Fruit fly (Drosophila melanogaster) whole organism, embryonic: ENCODE data around the gene mRpL49.

Experiments
- Atf6 ChIP-seq: fragments of 200-800 bp; sonication (Bioruptor generic); IDR thresholded peaks from 2 replicates; pipeline ENCODE4 v1.3.6; 2022; ENCODE audit warnings: missing biosample characterization, missing genetic modification characterization
- BEAF-32 ChIP-seq: fragments of 200-800 bp; sonication (Bioruptor generic); optimal IDR thresholded peaks from 3 replicates; lab custom pipeline; 2017; ENCODE audit warnings: missing biosample characterization, missing genetic modification characterization, mild to moderate bottlenecking, moderate library complexity, missing genetic modification reagents
- C15 ChIP-seq: fragments of 200-800 bp; sonication (Bioruptor generic); IDR thresholded peaks from 3 replicates; pipeline ENCODE4 v1.3.6; 2022; ENCODE audit warnings: missing biosample characterization, missing genetic modification characterization
- CG10321 ChIP-seq: fragments of 200-800 bp; sonication (Bioruptor generic); IDR thresholded peaks from 2 replicates; pipeline ENCODE4 v1.3.6; 2022; ENCODE audit warnings: missing biosample characterization, missing genetic modification characterization
- CG11696 ChIP-seq: fragments of 200-800 bp; sonication (Bioruptor generic); IDR thresholded peaks from 2 replicates; pipeline ENCODE4 v1.3.6; 2022; ENCODE audit warnings: missing biosample characterization, missing genetic modification characterization
- CG12104 ChIP-seq: fragments of 200-800 bp; sonication (Bioruptor generic); optimal IDR thresholded peaks from 3 replicates; lab custom pipeline; 2016; ENCODE audit warnings: missing biosample characterization, missing genetic modification characterization
- CG12155 ChIP-seq: fragments of 200-800 bp; sonication (Bioruptor generic); optimal IDR thresholded peaks from 3 replicates; lab custom pipeline; 2016; ENCODE audit warnings: missing biosample characterization, missing genetic modification characterization
- CG1233 ChIP-seq: fragments of 200-800 bp; sonication (Bioruptor generic); optimal IDR thresholded peaks from 4 replicates; lab custom pipeline; 2018; ENCODE audit warnings: missing biosample characterization, mild to moderate bottlenecking, missing genetic modification characterization
- CG12659 ChIP-seq: fragments of 200-800 bp; sonication (Bioruptor generic); optimal IDR thresholded peaks from 3 replicates; lab custom pipeline; 2017; ENCODE audit warnings: mild to moderate bottlenecking, missing biosample characterization, missing genetic modification reagents, missing genetic modification characterization
- CG14014 ChIP-seq: fragments of 200-800 bp; sonication (Bioruptor generic); IDR thresholded peaks from 2 replicates; pipeline ENCODE4 v1.3.6; 2022; ENCODE audit warnings: missing biosample characterization, missing genetic modification characterization
- CG17186 ChIP-seq: fragments of 200-800 bp; sonication (Bioruptor generic); optimal IDR thresholded peaks from 3 replicates; lab custom pipeline; 2017; ENCODE audit warnings: missing biosample characterization, missing genetic modification reagents, missing genetic modification characterization
- CG17385 ChIP-seq: fragments of 200-800 bp; sonication (Bioruptor generic); optimal IDR thresholded peaks from 3 replicates; lab custom pipeline; 2018; ENCODE audit warnings: missing biosample characterization, mild to moderate bottlenecking, missing genetic modification characterization
- CG2678 ChIP-seq: fragments of 200-800 bp; sonication (Bioruptor generic); optimal IDR thresholded peaks from 3 replicates; lab custom pipeline; 2019; ENCODE audit warnings: missing biosample characterization, mild to moderate bottlenecking, missing genetic modification characterization, moderate library complexity
- CG30020 ChIP-seq: fragments of 200-800 bp; optimal IDR thresholded peaks from 2 replicates; lab custom pipeline; 2019; ENCODE audit warnings: missing biosample characterization, mild to moderate bottlenecking, missing genetic modification characterization, moderate library complexity
- CG30431 ChIP-seq: fragments of 200-800 bp; sonication (Bioruptor generic); optimal IDR thresholded peaks from 2 replicates; lab custom pipeline; 2017; ENCODE audit warnings: missing biosample characterization, missing genetic modification characterization
- CG34376 ChIP-seq: fragments of 200-800 bp; sonication (Bioruptor generic); optimal IDR thresholded peaks from 2 replicates; lab custom pipeline; 2018; ENCODE audit warnings: missing biosample characterization, mild to moderate bottlenecking, missing genetic modification characterization
- CG3726 ChIP-seq: fragments of 200-800 bp; sonication (Bioruptor generic); IDR thresholded peaks from 3 replicates; pipeline ENCODE4, ENCODE4 v1.3.6; 2022; ENCODE audit warnings: missing biosample characterization, missing genetic modification characterization
- CG4730 ChIP-seq: fragments of 200-800 bp; sonication (Bioruptor generic); IDR thresholded peaks from 2 replicates; pipeline ENCODE4 v1.3.6; 2022; ENCODE audit warnings: missing biosample characterization, missing genetic modification characterization
- CG7786 ChIP-seq: fragments of 200-800 bp; sonication (Bioruptor generic); optimal IDR thresholded peaks from 2 replicates; lab custom pipeline; 2016; ENCODE audit warnings: missing biosample characterization, missing genetic modification characterization
- D19B ChIP-seq: fragments of 200-800 bp; sonication (Bioruptor generic); optimal IDR thresholded peaks from 2 replicates; lab custom pipeline; 2017; ENCODE audit warnings: missing biosample characterization, mild to moderate bottlenecking, missing genetic modification characterization
- Dbx ChIP-seq: fragments of 200-800 bp; sonication (Bioruptor generic); IDR thresholded peaks from 3 replicates; pipeline ENCODE4 v1.3.6; 2022; ENCODE audit warnings: missing biosample characterization, missing genetic modification characterization
- GATAe ChIP-seq: fragments of 200-800 bp; sonication (Bioruptor generic); conservative IDR thresholded peaks from 2 replicates; pipeline ENCODE4 v1.3.6; 2022; ENCODE audit warnings: missing biosample characterization, missing genetic modification characterization
- HmgD ChIP-seq: fragments of 200-800 bp; sonication (Bioruptor generic); optimal IDR thresholded peaks from 3 replicates; lab custom pipeline; 2016; ENCODE audit warnings: missing biosample characterization, missing genetic modification characterization
- Hmx ChIP-seq: fragments of 200-800 bp; sonication (Bioruptor generic); optimal IDR thresholded peaks from 2 replicates; lab custom pipeline; 2016; ENCODE audit warnings: missing biosample characterization, missing genetic modification characterization
- Lhr ChIP-seq: fragments of 200-800 bp; sonication (Bioruptor generic); optimal IDR thresholded peaks from 3 replicates; lab custom pipeline; 2017; ENCODE audit warnings: mild to moderate bottlenecking, missing biosample characterization, missing genetic modification reagents, missing genetic modification characterization
- Med ChIP-seq: fragments of 200-800 bp; sonication (Bioruptor generic); peaks from one replicate; lab custom pipeline; 2016; ENCODE audit warnings: missing biosample characterization, missing genetic modification characterization, mild to moderate bottlenecking, inconsistent platforms, moderate library complexity
- NK7.1 ChIP-seq: fragments of 200-800 bp; sonication (Bioruptor generic); optimal IDR thresholded peaks from 3 replicates; lab custom pipeline; 2016; ENCODE audit warnings: missing biosample characterization, missing genetic modification characterization
- Sin3A ChIP-seq: fragments of >200 bp; optimal IDR thresholded peaks from 2 replicates; lab custom pipeline; 2018
- Sox102F ChIP-seq: fragments of 200-800 bp; sonication (Bioruptor generic); optimal IDR thresholded peaks from 2 replicates; lab custom pipeline; 2018; ENCODE audit warnings: missing biosample characterization, mild to moderate bottlenecking, missing genetic modification characterization, moderate library complexity
- abd-A ChIP-seq: fragments of 200-800 bp; sonication (Bioruptor generic); optimal IDR thresholded peaks from 3 replicates; lab custom pipeline; 2019; ENCODE audit warnings: missing biosample characterization, mild to moderate bottlenecking, missing genetic modification characterization, moderate library complexity
- aop ChIP-seq: fragments of 200-800 bp; sonication (Bioruptor generic); IDR thresholded peaks from 2 replicates; pipeline ENCODE4 v1.3.6; 2022; ENCODE audit warnings: missing biosample characterization, missing genetic modification characterization
- chinmo ChIP-seq: fragments of 200-800 bp; sonication (Bioruptor generic); IDR thresholded peaks from 4 replicates; pipeline ENCODE4 v1.3.6; 2022; ENCODE audit warnings: missing biosample characterization, missing genetic modification characterization; ENCODE audit not compliant: partially characterized antibody
- crc ChIP-seq: fragments of 200-800 bp; sonication (Bioruptor generic); optimal IDR thresholded peaks from 2 replicates; lab custom pipeline; 2016; ENCODE audit warnings: missing biosample characterization, missing genetic modification characterization
- dmrt99B ChIP-seq: fragments of 200-800 bp; sonication (Bioruptor generic); optimal IDR thresholded peaks from 2 replicates; lab custom pipeline; 2018; ENCODE audit warnings: missing biosample characterization, mild to moderate bottlenecking, missing genetic modification characterization, moderate library complexity
- hb ChIP-seq: fragments of 200-800 bp; sonication (Bioruptor generic); IDR thresholded peaks from 3 replicates; pipeline ENCODE4 v1.3.6; 2022; ENCODE audit warnings: missing biosample characterization, missing genetic modification characterization; ENCODE audit not compliant: partially characterized antibody
- hbn ChIP-seq: fragments of 200-800 bp; sonication (Bioruptor generic); IDR thresholded peaks from 2 replicates; pipeline ENCODE4 v1.3.6; 2022; ENCODE audit warnings: missing biosample characterization, missing genetic modification characterization; ENCODE audit not compliant: partially characterized antibody
- jigr1 ChIP-seq: fragments of 200-800 bp; sonication (Bioruptor generic); IDR thresholded peaks from 3 replicates; pipeline ENCODE4 v1.3.6; 2022; ENCODE audit warnings: missing biosample characterization, missing genetic modification characterization
- kay ChIP-seq: fragments of 200-800 bp; sonication (Bioruptor generic); optimal IDR thresholded peaks from 2 replicates; lab custom pipeline; 2016; ENCODE audit warnings: missing biosample characterization, missing genetic modification characterization
- kni ChIP-seq: fragments of 200-800 bp; sonication (Bioruptor generic); optimal IDR thresholded peaks from 3 replicates; lab custom pipeline; 2017; ENCODE audit warnings: mild to moderate bottlenecking, missing biosample characterization, missing genetic modification reagents, missing genetic modification characterization
- mld ChIP-seq: fragments of 200-800 bp; sonication (Bioruptor generic); IDR thresholded peaks from 3 replicates; pipeline ENCODE4 v1.3.6; 2022; ENCODE audit warnings: missing biosample characterization, missing genetic modification characterization; ENCODE audit not compliant: partially characterized antibody
- onecut ChIP-seq: fragments of 200-800 bp; sonication (Bioruptor generic); IDR thresholded peaks from 2 replicates; pipeline ENCODE4 v1.3.6; 2022; ENCODE audit warnings: missing biosample characterization, missing genetic modification characterization
- org-1 ChIP-seq: fragments of 200-800 bp; sonication (Bioruptor generic); optimal IDR thresholded peaks from 2 replicates; lab custom pipeline; 2017; ENCODE audit warnings: missing biosample characterization, missing genetic modification characterization
- phol ChIP-seq: fragments of 200-800 bp; sonication (Bioruptor generic); optimal IDR thresholded peaks from 3 replicates; lab custom pipeline; 2018; ENCODE audit warnings: missing biosample characterization, mild to moderate bottlenecking, missing genetic modification characterization, moderate library complexity
- ro ChIP-seq: fragments of 200-800 bp; sonication (Bioruptor generic); IDR thresholded peaks from 2 replicates; pipeline ENCODE4 v1.3.6; 2022; ENCODE audit warnings: missing biosample characterization, missing genetic modification characterization
- sens-2 ChIP-seq: fragments of 200-800 bp; sonication (Bioruptor generic); IDR thresholded peaks from 2 replicates; pipeline ENCODE4 v1.3.6; 2022; ENCODE audit warnings: missing biosample characterization, missing genetic modification characterization
- slou ChIP-seq: fragments of 200-800 bp; sonication (Bioruptor generic); optimal IDR thresholded peaks from 3 replicates; lab custom pipeline; 2016; ENCODE audit warnings: missing biosample characterization, missing genetic modification characterization
- toy ChIP-seq: fragments of 200-800 bp; sonication (Bioruptor generic); IDR thresholded peaks from 2 replicates; pipeline ENCODE4 v1.3.6; 2022; ENCODE audit warnings: missing biosample characterization, missing genetic modification characterization
- twi ChIP-seq: fragments of 200-800 bp; optimal IDR thresholded peaks from 2 replicates; lab custom pipeline; 2019; ENCODE audit warnings: missing biosample characterization, mild to moderate bottlenecking, missing genetic modification characterization, moderate library complexity
- unc-4 ChIP-seq: fragments of 200-800 bp; sonication (Bioruptor generic); IDR thresholded peaks from 2 replicates; pipeline ENCODE4 v1.3.6; 2022; ENCODE audit warnings: missing biosample characterization, missing genetic modification characterization; ENCODE audit not compliant: partially characterized antibody

mRpL49 gene

dm6 chrX:12925426-12926256 lies 18.7 kb downstream of the mRpL49 start (continued):
- TF ChIP-seq CG14014 (GFP tag; lab: Robert Waterston, UW): peak; percentile 80
- no peak for TF ChIP-seq slou
- TF ChIP-seq dmrt99B (tag; lab: Kevin White, UChicago): peak; percentile 75
- TF ChIP-seq Sox102F: peak; percentile 49
- TF ChIP-seq NK7.1 (GFP tag; lab: Kevin White, UChicago): no peak
- TF ChIP-seq Dbx (GFP tag; lab: Robert Waterston, UW): peak; percentile 54; the same call in 1 of the 3 replicates
- TF ChIP-seq aop (GFP tag; lab: Robert Waterston, UW): no peak
- TF ChIP-seq CG30431: no peak
- peak; percentile 56 for TF ChIP-seq Atf6
- no peak for TF ChIP-seq HmgD (GFP tag; lab: Kevin White, UChicago)
- TF ChIP-seq GATAe: no peak
- TF ChIP-seq onecut (GFP tag; lab: Robert Waterston, UW): peak; percentile 70; the same call in 1 of the 2 replicates
- TF ChIP-seq CG30020 (tag; lab: Kevin White, UChicago): peak; percentile 32
- no peak for TF ChIP-seq Lhr (GFP tag; lab: Kevin White, UChicago)
- 0 out of 2 replicates have a peak, but pooled peaks have one; percentile 21 for TF ChIP-seq CG11696 (GFP tag; lab: Robert Waterston, UW)
- no peak for TF ChIP-seq Hmx (GFP tag; lab: Kevin White, UChicago)
- no peak for TF ChIP-seq crc (GFP tag; lab: Kevin White, UChicago)
- peak; percentile 41 for TF ChIP-seq Med (GFP tag; lab: Kevin White, UChicago)
- TF ChIP-seq CG17186 (GFP tag; lab: Kevin White, UChicago): no peak
- peak; percentile 61 for TF ChIP-seq CG1233 (GFP tag; lab: Kevin White, UChicago)
- TF ChIP-seq CG7786 (GFP tag; lab: Kevin White, UChicago): no peak
- TF ChIP-seq CG2678 (tag; lab: Kevin White, UChicago): peak; percentile 85
- no peak for TF ChIP-seq hbn (GFP tag; lab: Robert Waterston, UW)
- TF ChIP-seq CG12155 (GFP tag; lab: Kevin White, UChicago): no peak
- TF ChIP-seq unc-4 (GFP tag; lab: Robert Waterston, UW): no peak
- TF ChIP-seq Sin3A (lab: Kevin White, UChicago): no peak
- TF ChIP-seq CG3726: no peak
- no peak for TF ChIP-seq hb
- TF ChIP-seq twi: no peak
- TF ChIP-seq org-1 (GFP tag; lab: Kevin White, UChicago): peak; percentile 56
- peak; percentile 44 for TF ChIP-seq CG17385 (GFP tag; lab: Kevin White, UChicago)
- peak; percentile 60; the same call in 1 of the 3 replicates for TF ChIP-seq jigr1 (GFP tag; lab: Robert Waterston, UW)
- no peak for TF ChIP-seq sens-2
- peak; percentile 51; the same call in 1 of the 2 replicates for TF ChIP-seq CG4730
- peak; percentile 30 for TF ChIP-seq kay
- TF ChIP-seq chinmo (GFP tag; lab: Robert Waterston, UW): 0 out of 4 replicates have a peak, but pooled peaks have one; percentile 48
- no peak for TF ChIP-seq kni (GFP tag; lab: Kevin White, UChicago)
- TF ChIP-seq BEAF-32: no peak
- TF ChIP-seq CG34376 (GFP tag; lab: Kevin White, UChicago): no peak
- peak; percentile 29 for TF ChIP-seq CG12659 (GFP tag; lab: Kevin White, UChicago)
- TF ChIP-seq CG10321: no peak; the same call in 1 of the 2 replicates
- no peak for TF ChIP-seq D19B (GFP tag; lab: Kevin White, UChicago)
- peak; percentile 55 for TF ChIP-seq phol (tag; lab: Kevin White, UChicago)
- no peak for TF ChIP-seq ro (GFP tag; lab: Robert Waterston, UW)
- TF ChIP-seq mld (GFP tag; lab: Robert Waterston, UW): no peak
- TF ChIP-seq abd-A (tag; lab: Kevin White, UChicago): no peak
- peak; percentile 24 for TF ChIP-seq CG12104 (GFP tag; lab: Kevin White, UChicago)
- no peak for TF ChIP-seq toy (GFP tag; lab: Robert Waterston, UW)
- no peak for TF ChIP-seq C15 (GFP tag; lab: Robert Waterston, UW)
